Worm (Caenorhabditis elegans) whole organism, early embryonic: ENCODE results near the gene C37C3.2.

ENCODE experiments used
- ama-1 ChIP-seq: fragments of 150-350 bp; optimal IDR thresholded peaks from 2 replicates; lab custom pipeline; 2014
- ceh-36 ChIP-seq: sonication (generic microtip); optimal IDR thresholded peaks from 2 replicates; lab custom pipeline; 2016; ENCODE audit warnings: missing genetic modification characterization, inconsistent platforms, missing compliant biosample characterization

ce11 chrV:7852078-7852477 lies 3.7 kb upstream of the C37C3.2 start:
- no peak for TF ChIP-seq ceh-36
- no peak for TF ChIP-seq ama-1 (lab: Kevin White, UChicago)
